Worm (Caenorhabditis elegans): Measurements from ENCODE around the gene acl-7.

DNA sequence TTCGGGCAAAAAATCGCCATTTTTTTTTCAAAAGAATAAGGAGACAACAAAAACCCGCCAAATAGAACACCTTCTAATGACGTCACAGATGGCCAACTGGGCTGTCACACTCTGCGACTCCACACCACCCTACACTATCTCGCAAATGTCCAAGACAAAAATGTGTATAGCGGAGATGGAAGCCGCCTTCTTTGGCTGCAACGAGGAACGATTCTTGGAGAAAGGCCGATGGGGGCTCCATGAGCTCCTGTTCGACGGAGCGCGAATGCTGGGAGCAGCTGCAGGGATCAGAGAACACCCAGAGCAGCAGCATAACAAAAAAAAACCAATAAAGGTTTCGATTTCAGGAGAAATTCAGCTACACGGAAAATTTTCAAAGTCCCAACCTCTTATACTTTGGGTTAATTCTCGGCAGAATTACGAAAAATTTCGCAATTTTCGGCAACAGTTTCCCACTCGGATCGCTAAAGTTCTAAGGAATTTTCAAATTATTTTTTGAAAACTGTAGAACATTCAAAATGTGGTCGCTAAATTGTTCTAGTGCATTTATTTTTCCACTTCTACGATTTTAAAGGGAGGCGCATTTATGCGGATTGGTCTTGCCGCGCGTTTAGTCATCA, 10.4 kb downstream of the acl-7 start:
- no peak for TF ChIP-seq aly-2 (tag; optimal IDR thresholded peaks at IDR 0.05)
- TF ChIP-seq ama-1 (optimal IDR thresholded peaks at IDR 0.05): peak; percentile 29
- no peak for TF ChIP-seq nhr-77 (tag; optimal IDR thresholded peaks at IDR 0.05)
- TF ChIP-seq snpc-4 (tag; optimal IDR thresholded peaks at IDR 0.05): no peak
- no peak for TF ChIP-seq ceh-16 (tag; optimal IDR thresholded peaks at IDR 0.05)

Measured in whole organism, L3 larva.